Worm (Caenorhabditis elegans) whole organism, L4 larva: ENCODE data around the gene Y53G8AM.8.

Experiments used
- F10B5.3 ChIP-seq: sonication (generic microtip); optimal IDR thresholded peaks from 2 replicates; lab custom pipeline; 2016; ENCODE audit warnings: mild to moderate bottlenecking, missing genetic modification characterization, missing compliant biosample characterization
- F26F4.8 ChIP-seq: fragments of 200-800 bp; sonication (Bioruptor generic); conservative IDR thresholded peaks from 2 replicates; pipeline ENCODE4 v1.3.6; 2022; ENCODE audit warnings: missing genetic modification characterization, missing compliant biosample characterization
- F37D6.2 ChIP-seq: sonication (generic microtip); optimal IDR thresholded peaks from 2 replicates; lab custom pipeline; 2016; ENCODE audit warnings: mild to moderate bottlenecking, missing genetic modification characterization, missing compliant biosample characterization
- F49E8.2 ChIP-seq: sonication (generic microtip); optimal IDR thresholded peaks from 2 replicates; lab custom pipeline; 2016; ENCODE audit warnings: missing compliant biosample characterization, mild to moderate bottlenecking, missing genetic modification characterization, borderline replicate concordance
- R02D3.7 ChIP-seq: fragments of 150-350 bp; sonication (generic microtip); optimal IDR thresholded peaks from 3 replicates; lab custom pipeline; 2014; ENCODE audit warnings: missing biosample characterization, missing genetic modification characterization
- T20F7.1 ChIP-seq: fragments of 200-800 bp; sonication (Bioruptor generic); optimal IDR thresholded peaks from 2 replicates; lab custom pipeline; 2018; ENCODE audit warnings: mild to moderate bottlenecking, missing genetic modification characterization, missing compliant biosample characterization
- T26A8.4 ChIP-seq: fragments of 200-800 bp; sonication (Bioruptor generic); IDR thresholded peaks from 2 replicates; pipeline ENCODE4 v1.3.6; 2022; ENCODE audit warnings: missing genetic modification characterization, missing compliant biosample characterization
- Y48G9A.11 ChIP-seq: fragments of 200-800 bp; sonication (Bioruptor generic); IDR thresholded peaks from 2 replicates; pipeline ENCODE4 v1.3.6; 2022; ENCODE audit warnings: missing genetic modification reagents, missing genetic modification characterization, missing compliant biosample characterization
- Y5F2A.4 ChIP-seq: fragments of 200-800 bp; sonication (Bioruptor generic); optimal IDR thresholded peaks from 2 replicates; lab custom pipeline; 2018; ENCODE audit warnings: mild to moderate bottlenecking, missing genetic modification characterization, missing compliant biosample characterization
- aha-1 ChIP-seq: fragments of 150-350 bp; peaks from one replicate; lab custom pipeline; 2014; ENCODE audit warnings: missing biosample characterization, missing genetic modification characterization
- ama-1 ChIP-seq: fragments of 150-350 bp; optimal IDR thresholded peaks from 2 replicates; lab custom pipeline; 2014; ENCODE audit warnings: inconsistent platforms, mixed read lengths
- arid-1 ChIP-seq: fragments of 200-800 bp; sonication (Bioruptor generic); conservative IDR thresholded peaks from 2 replicates; pipeline ENCODE4 v1.3.6; 2022; ENCODE audit warnings: missing genetic modification reagents, missing genetic modification characterization, missing compliant biosample characterization
- attf-4 ChIP-seq: sonication (generic microtip); optimal IDR thresholded peaks from 3 replicates; lab custom pipeline; 2017; ENCODE audit warnings: missing biosample characterization, missing genetic modification characterization
- ceh-82 ChIP-seq: sonication (generic microtip); optimal IDR thresholded peaks from 2 replicates; lab custom pipeline; 2017; ENCODE audit warnings: missing biosample characterization, missing genetic modification characterization
- ces-1 ChIP-seq: fragments of 150-350 bp; sonication (generic microtip); optimal IDR thresholded peaks from 4 replicates; lab custom pipeline; 2014; ENCODE audit warnings: missing biosample characterization, missing genetic modification reagents, missing genetic modification characterization
- cey-2 ChIP-seq: sonication (generic microtip); optimal IDR thresholded peaks from 3 replicates; lab custom pipeline; 2017; ENCODE audit warnings: missing genetic modification characterization, mild to moderate bottlenecking, missing compliant biosample characterization, antibody characterized with exemption, borderline replicate concordance; ENCODE audit not compliant: insufficient read depth
- ctbp-1 ChIP-seq: fragments of 200-800 bp; sonication (Bioruptor generic); IDR thresholded peaks from 2 replicates; pipeline ENCODE4 v1.3.6; 2022; ENCODE audit warnings: missing genetic modification reagents, missing genetic modification characterization, missing compliant biosample characterization
- daf-16 ChIP-seq, 3 experiments: sonication (generic microtip); optimal IDR thresholded peaks; 2 replicates each; lab custom pipeline; 2016 to 2017; ENCODE audit warnings: missing genetic modification characterization in 3 of 3, missing genetic modification reagents in 3 of 3, mild to moderate bottlenecking in 2 of 3, missing compliant biosample characterization in 2 of 3, missing biosample characterization in 1 of 3, moderate library complexity in 1 of 3
- dmd-6 ChIP-seq: fragments of 200-800 bp; sonication (Bioruptor generic); IDR thresholded peaks from 2 replicates; pipeline ENCODE4 v1.3.6; 2022; ENCODE audit warnings: missing genetic modification reagents, missing genetic modification characterization, missing compliant biosample characterization
- dmd-9 ChIP-seq: fragments of 200-800 bp; sonication (Bioruptor generic); IDR thresholded peaks from 2 replicates; pipeline ENCODE4 v1.3.6; 2022; ENCODE audit warnings: missing genetic modification reagents, missing genetic modification characterization, missing compliant biosample characterization
- dpl-1 ChIP-seq: fragments of 150-350 bp; optimal IDR thresholded peaks from 2 replicates; lab custom pipeline; 2014; ENCODE audit warnings: missing biosample characterization, missing genetic modification reagents, missing genetic modification characterization
- fkh-10 ChIP-seq: fragments of 150-350 bp; optimal IDR thresholded peaks from 2 replicates; lab custom pipeline; 2014; ENCODE audit warnings: missing biosample characterization, missing genetic modification reagents, missing genetic modification characterization
- fos-1 ChIP-seq: fragments of 150-350 bp; optimal IDR thresholded peaks from 2 replicates; lab custom pipeline; 2014; ENCODE audit warnings: missing biosample characterization, missing genetic modification characterization
- gei-8 ChIP-seq: fragments of 200-800 bp; sonication (Bioruptor generic); optimal IDR thresholded peaks from 2 replicates; lab custom pipeline; 2018; ENCODE audit warnings: mild to moderate bottlenecking, missing genetic modification characterization, missing compliant biosample characterization
- hlh-30 ChIP-seq: sonication (generic microtip); optimal IDR thresholded peaks from 2 replicates; lab custom pipeline; 2017; ENCODE audit warnings: antibody characterized with exemption, mild to moderate bottlenecking, missing genetic modification characterization, missing compliant biosample characterization; ENCODE audit not compliant: insufficient read depth
- hmg-1.1 ChIP-seq: fragments of 200-800 bp; sonication (Bioruptor generic); IDR thresholded peaks from 2 replicates; pipeline ENCODE4 v1.3.6; 2022; ENCODE audit warnings: missing genetic modification reagents, missing genetic modification characterization, missing compliant biosample characterization
- jun-1 ChIP-seq: fragments of 150-350 bp; optimal IDR thresholded peaks from 2 replicates; lab custom pipeline; 2014; ENCODE audit warnings: missing biosample characterization, missing genetic modification reagents, missing genetic modification characterization
- lim-7 ChIP-seq: fragments of 200-800 bp; sonication (Bioruptor generic); IDR thresholded peaks from 2 replicates; pipeline ENCODE4 v1.3.6; 2022; ENCODE audit warnings: missing genetic modification characterization, missing compliant biosample characterization
- lin-13 ChIP-seq: fragments of 150-350 bp; optimal IDR thresholded peaks from 2 replicates; lab custom pipeline; 2014; ENCODE audit warnings: missing biosample characterization, missing genetic modification reagents, missing genetic modification characterization
- lin-38 ChIP-seq: fragments of 200-800 bp; sonication (Bioruptor generic); IDR thresholded peaks from 2 replicates; pipeline ENCODE4 v1.3.6; 2022; ENCODE audit warnings: missing genetic modification reagents, missing genetic modification characterization, missing compliant biosample characterization
- lir-3 ChIP-seq: sonication (generic microtip); optimal IDR thresholded peaks from 2 replicates; lab custom pipeline; 2016; ENCODE audit warnings: mild to moderate bottlenecking, missing genetic modification characterization, missing compliant biosample characterization
- lsy-2 ChIP-seq, 2 experiments: fragments of 150-350 bp in 1 of 2; sonication (generic microtip) in 1 of 2; optimal IDR thresholded peaks; 2 replicates each; lab custom pipeline; 2014 to 2017; ENCODE audit warnings: missing biosample characterization in 2 of 2, missing genetic modification characterization in 2 of 2
- mep-1 ChIP-seq: fragments of 150-350 bp; sonication (generic microtip); optimal IDR thresholded peaks from 3 replicates; lab custom pipeline; 2014; ENCODE audit warnings: missing biosample characterization, missing genetic modification characterization
- mes-2 ChIP-seq: sonication (generic microtip); optimal IDR thresholded peaks from 2 replicates; lab custom pipeline; 2016; ENCODE audit warnings: missing genotype, mild to moderate bottlenecking, missing genetic modification characterization, missing compliant biosample characterization; ENCODE audit not compliant: poor library complexity, severe bottlenecking
- nhr-102 ChIP-seq: sonication (generic microtip); optimal IDR thresholded peaks from 2 replicates; lab custom pipeline; 2016; ENCODE audit warnings: mild to moderate bottlenecking, missing genetic modification characterization, moderate library complexity, missing compliant biosample characterization
- nhr-11 ChIP-seq: fragments of 150-350 bp; optimal IDR thresholded peaks from 2 replicates; lab custom pipeline; 2014; ENCODE audit warnings: missing biosample characterization, missing genetic modification characterization
- nhr-111 ChIP-seq: fragments of 200-800 bp; sonication (Bioruptor generic); optimal IDR thresholded peaks from 2 replicates; lab custom pipeline; 2018; ENCODE audit warnings: mild to moderate bottlenecking, missing genetic modification characterization, missing compliant biosample characterization
- nhr-25 ChIP-seq: sonication (generic microtip); optimal IDR thresholded peaks from 2 replicates; lab custom pipeline; 2017; ENCODE audit warnings: missing genetic modification characterization, mild to moderate bottlenecking, missing compliant biosample characterization, antibody characterized with exemption, moderate library complexity, borderline replicate concordance; ENCODE audit not compliant: insufficient read depth
- nhr-77 ChIP-seq: fragments of 150-350 bp; optimal IDR thresholded peaks from 2 replicates; lab custom pipeline; 2014; ENCODE audit warnings: missing biosample characterization, missing genetic modification characterization
- pha-4 ChIP-seq, 2 experiments: fragments of 150-350 bp in 1 of 2; fragments of 200-800 bp in 1 of 2; sonication (Bioruptor generic) in 1 of 2; IDR thresholded peaks in 1 of 2; optimal IDR thresholded peaks in 1 of 2; 2 replicates each; pipeline versions ENCODE4 v1.3.6 to Lab custom; 2014 to 2022; ENCODE audit warnings: missing genetic modification characterization in 2 of 2, missing genetic modification reagents in 2 of 2, missing biosample characterization in 1 of 2, missing compliant biosample characterization in 1 of 2
- pqm-1 ChIP-seq: sonication (generic microtip); optimal IDR thresholded peaks from 2 replicates; lab custom pipeline; 2017; ENCODE audit warnings: missing biosample characterization, missing genetic modification characterization
- spr-1 ChIP-seq: sonication (generic microtip); optimal IDR thresholded peaks from 2 replicates; lab custom pipeline; 2016; ENCODE audit warnings: mild to moderate bottlenecking, missing genetic modification characterization, missing compliant biosample characterization
- spr-3 ChIP-seq: fragments of 200-800 bp; sonication (Bioruptor generic); optimal IDR thresholded peaks from 2 replicates; lab custom pipeline; 2018; ENCODE audit warnings: mild to moderate bottlenecking, missing genetic modification characterization, missing compliant biosample characterization
- tra-1 ChIP-seq: fragments of 200-800 bp; sonication (Bioruptor generic); IDR thresholded peaks from 2 replicates; pipeline ENCODE4 v1.3.6; 2022; ENCODE audit warnings: missing genetic modification reagents, missing genetic modification characterization, missing compliant biosample characterization
- unc-62 ChIP-seq, 3 experiments: fragments of 150-350 bp in 1 of 3; sonication (generic microtip); optimal IDR thresholded peaks in 2 of 3; peaks in 1 of 3; 1 replicate in 1 of 3; 2 replicates in 2 of 3; lab custom pipeline; 2014 to 2017; ENCODE audit warnings: missing biosample characterization in 3 of 3, missing genetic modification characterization in 3 of 3, missing genetic modification reagents in 3 of 3, missing genotype in 1 of 3
- vab-7 ChIP-seq: fragments of 200-800 bp; sonication (Bioruptor generic); IDR thresholded peaks from 2 replicates; pipeline ENCODE4 v1.3.6; 2022; ENCODE audit warnings: missing genetic modification reagents, missing genetic modification characterization, missing compliant biosample characterization
- zfp-2 ChIP-seq: sonication (generic microtip); optimal IDR thresholded peaks from 2 replicates; lab custom pipeline; 2016; ENCODE audit warnings: mild to moderate bottlenecking, missing genetic modification characterization, missing compliant biosample characterization
- ztf-11 ChIP-seq: fragments of 150-350 bp; optimal IDR thresholded peaks from 2 replicates; lab custom pipeline; 2014; ENCODE audit warnings: missing biosample characterization, missing genetic modification characterization

The Y53G8AM.8 gene

DNA sequence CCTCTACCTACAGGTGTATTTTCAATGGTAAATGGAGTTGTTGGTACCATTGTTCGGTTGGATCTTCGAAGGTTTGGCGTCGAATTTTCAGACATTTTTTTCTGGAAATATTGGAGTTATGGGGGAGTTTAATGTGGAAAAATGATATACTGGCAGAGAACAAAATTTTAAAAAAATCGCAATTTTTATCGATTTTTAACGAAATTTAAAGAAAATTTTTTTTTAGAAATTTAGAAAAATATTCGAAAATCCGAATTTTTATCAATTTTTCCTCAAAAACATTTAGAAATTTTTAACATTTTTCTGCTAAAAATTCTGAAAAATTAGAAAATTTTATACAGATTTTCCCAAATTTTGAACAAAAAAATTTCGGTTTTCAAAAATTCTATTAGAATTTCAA lies at the start of gene Y53G8AM.8:
Gene Y53G8AM.8, minus strand, starts transcription at position 101 of the 400 bp plus-strand sequence.
- TF ChIP-seq pqm-1 (tag; lab: Kevin White, UChicago) (no peak), nhr-111 (GFP tag; lab: Kevin White, UChicago) (no peak), mep-1 (tag; lab: Kevin White, UChicago) (no peak), F49E8.2 (no peak), ceh-82 (tag; lab: Kevin White, UChicago) (no peak), cey-2 (tag; lab: Kevin White, UChicago) (no peak), ztf-11 (tag; lab: Kevin White, UChicago) (no peak), mes-2 (no peak), dmd-9 (no peak), nhr-25 (no peak), ces-1 (GFP tag; lab: Kevin White, UChicago) (no peak), dpl-1 (no peak), gei-8 (GFP tag; lab: Kevin White, UChicago) (no peak), pha-4 (GFP tag; IDR thresholded peaks at IDR 0.05; lab: Robert Waterston, UW) (no peak), pha-4 (tag; optimal IDR thresholded peaks at IDR 0.05; lab: Kevin White, UChicago) (no peak), jun-1 (tag; lab: Kevin White, UChicago) (no peak), fos-1 (tag; lab: Kevin White, UChicago) (no peak), F10B5.3 (tag; lab: Kevin White, UChicago) (no peak), ama-1 (lab: Kevin White, UChicago) (no peak), zfp-2 (tag; lab: Kevin White, UChicago) (no peak), vab-7 (GFP tag; lab: Robert Waterston, UW) (no peak)
- TF ChIP-seq, all 104 proteins: peak for 0

ce11 chrIII:3323906-3324305 lies 45.4 kb upstream of the Y53G8AM.8 start:
- TF ChIP-seq attf-4 (tag; lab: Kevin White, UChicago) (no peak), F26F4.8 (GFP tag; lab: Robert Waterston, UW) (no peak), aha-1 (tag; lab: Kevin White, UChicago) (peak; percentile 90), spr-1 (tag; lab: Kevin White, UChicago) (peak; percentile 8), F37D6.2 (tag; lab: Kevin White, UChicago) (no peak), hmg-1.1 (GFP tag; lab: Robert Waterston, UW) (no peak; the same call in 1 of the 2 replicates), F10B5.3 (tag; lab: Kevin White, UChicago) (no peak), lin-13 (GFP tag; lab: Kevin White, UChicago) (peak; percentile 2), Y48G9A.11 (GFP tag; lab: Robert Waterston, UW) (no peak), nhr-77 (peak; percentile 50), nhr-11 (tag; lab: Kevin White, UChicago) (peak; percentile 32), dpl-1 (peak; percentile 70), nhr-102 (peak; percentile 9), R02D3.7 (no peak), lim-7 (no peak), spr-3 (no peak), ctbp-1 (GFP tag; lab: Robert Waterston, UW) (no peak), daf-16 (GFP tag; optimal IDR thresholded peaks at IDR 0.05; lab: Kevin White, UChicago) (no peak), daf-16 (tag; optimal IDR thresholded peaks at IDR 0.05; lab: Kevin White, UChicago) (no peak), fkh-10 (peak; percentile 16), jun-1 (tag; lab: Kevin White, UChicago) (no peak), tra-1 (GFP tag; lab: Robert Waterston, UW) (no peak), arid-1 (GFP tag; lab: Robert Waterston, UW) (peak; percentile 34; the same call in 1 of the 2 replicates), T20F7.1 (GFP tag; lab: Kevin White, UChicago) (peak; percentile 59), mep-1 (tag; lab: Kevin White, UChicago) (peak; percentile 61), hlh-30 (peak; percentile 52), T26A8.4 (no peak), Y5F2A.4 (GFP tag; lab: Kevin White, UChicago) (no peak), unc-62 (GFP tag; optimal IDR thresholded peaks at IDR 0.05 in 1 of 2; lab: Kevin White, UChicago) (no peak), unc-62 (tag; optimal IDR thresholded peaks at IDR 0.05; lab: Kevin White, UChicago) (no peak), dmd-6 (GFP tag; lab: Robert Waterston, UW) (no peak), mes-2 (peak; percentile 83), lir-3 (no peak), lsy-2 (tag; optimal IDR thresholded peaks at IDR 0.05; lab: Kevin White, UChicago) (peak in 1 of 2 experiments; percentile 88), lin-38 (peak; percentile 75)
